Comparison of ENCODE assay signal across 4 worm cellular contexts in the genomic region with DNA sequence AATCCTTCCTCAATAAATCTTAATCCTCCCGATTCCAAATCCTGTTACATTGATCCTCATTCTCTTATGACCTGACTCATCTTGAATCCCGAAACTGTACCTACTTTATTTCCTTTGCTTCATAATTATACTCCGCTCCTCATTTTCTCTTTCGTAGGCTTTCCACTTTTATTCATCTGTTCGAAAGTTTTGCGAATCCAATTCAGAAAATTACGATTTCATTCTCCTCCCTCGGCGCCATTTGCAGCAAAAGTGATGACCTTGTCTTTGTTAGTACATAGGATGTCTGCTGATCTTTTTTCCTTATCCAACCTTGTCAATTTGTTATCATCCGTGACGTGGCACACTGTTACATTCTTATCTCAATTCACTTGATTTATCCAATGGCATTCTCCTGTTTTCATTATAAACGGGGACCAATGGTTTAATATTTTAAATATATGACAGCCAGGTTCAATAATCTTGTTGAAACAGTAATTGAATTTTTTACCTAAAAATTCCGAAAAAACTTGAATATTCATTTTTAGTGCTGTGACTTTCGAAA.
TF ChIP-seq lines count a peak whose summit lies in the region.

No protein-coding gene starts in this region.

TF ChIP-seq in whole organism, L1 larva, 84 proteins besides CTCF, POLR2A, EP300 and RAD21 (continues in another document):
- TF ChIP-seq lin-14 (GFP tag; optimal IDR thresholded peaks at IDR 0.05; lab: Kevin White, UChicago) = peak; percentile 52
- TF ChIP-seq efl-1 (optimal IDR thresholded peaks at IDR 0.05; lab: Kevin White, UChicago) = no peak
- peak in 1 of 2 experiments; percentile 77 for TF ChIP-seq efl-1 (GFP tag; optimal IDR thresholded peaks at IDR 0.05 in 1 of 2; lab: Kevin White, UChicago)
- no peak for TF ChIP-seq grh-1 (GFP tag; IDR thresholded peaks at IDR 0.05; lab: Robert Waterston, UW)
- no peak for TF ChIP-seq mdl-1 (tag; optimal IDR thresholded peaks at IDR 0.05; lab: Kevin White, UChicago)
- TF ChIP-seq dsc-1 (tag; optimal IDR thresholded peaks at IDR 0.05; lab: Kevin White, UChicago) = no peak
- no peak for TF ChIP-seq efl-3 (GFP tag; optimal IDR thresholded peaks at IDR 0.05; lab: Kevin White, UChicago)
- no peak for TF ChIP-seq ceh-82 (tag; optimal IDR thresholded peaks at IDR 0.05; lab: Kevin White, UChicago)
- peak; percentile 2 for TF ChIP-seq nhr-20 (tag; optimal IDR thresholded peaks at IDR 0.05; lab: Kevin White, UChicago)
- no peak for TF ChIP-seq nhr-76 (tag; optimal IDR thresholded peaks at IDR 0.05; lab: Kevin White, UChicago)
- no peak for TF ChIP-seq vab-15 (tag; optimal IDR thresholded peaks at IDR 0.05; lab: Kevin White, UChicago)
- TF ChIP-seq snu-23 (GFP tag; optimal IDR thresholded peaks at IDR 0.05; lab: Kevin White, UChicago) = no peak
- TF ChIP-seq pag-3 (tag; optimal IDR thresholded peaks at IDR 0.05; lab: Kevin White, UChicago; ENCODE audit: borderline replicate concordance, insufficient read depth) = peak; percentile 64
- TF ChIP-seq ceh-88 (GFP tag; IDR thresholded peaks at IDR 0.05; lab: Robert Waterston, UW) = no peak
- no peak for TF ChIP-seq lin-13 (GFP tag; optimal IDR thresholded peaks at IDR 0.05; lab: Kevin White, UChicago)
- TF ChIP-seq hpl-2 (GFP tag; optimal IDR thresholded peaks at IDR 0.05; lab: Kevin White, UChicago) = no peak
- no peak for TF ChIP-seq nhr-237 (tag; optimal IDR thresholded peaks at IDR 0.05; lab: Kevin White, UChicago)
- TF ChIP-seq hlh-17 (GFP tag; optimal IDR thresholded peaks at IDR 0.05; lab: Kevin White, UChicago; ENCODE audit: borderline replicate concordance) = no peak
- no peak for TF ChIP-seq tbx-2 (tag; optimal IDR thresholded peaks at IDR 0.05; lab: Kevin White, UChicago)
- peak in 4 of 6 experiments; percentile 73 to 89 (median 84) for TF ChIP-seq elt-3 (tag; optimal IDR thresholded peaks at IDR 0.05; lab: Kevin White, UChicago)
- no peak for TF ChIP-seq nhr-85 (tag; lab: Kevin White, UChicago)

TF ChIP-seq in whole organism, L2 larva, 48 proteins besides CTCF, POLR2A, EP300 and RAD21:
- TF ChIP-seq crh-2 (tag; optimal IDR thresholded peaks at IDR 0.05; lab: Kevin White, UChicago) (peak; percentile 77), snpc-4 (tag; optimal IDR thresholded peaks at IDR 0.05; lab: Kevin White, UChicago) (no peak)
TF ChIP-seq in whole organism, L2 larva: peak in this region for 1.

TF ChIP-seq in whole organism, L3 larva, 47 proteins besides CTCF, POLR2A, EP300 and RAD21:
- TF ChIP-seq nhr-25 (tag; optimal IDR thresholded peaks at IDR 0.05; lab: Kevin White, UChicago) (peak; percentile 31), aly-2 (tag; optimal IDR thresholded peaks at IDR 0.05; lab: Kevin White, UChicago) (no peak), nhr-43 (tag; optimal IDR thresholded peaks at IDR 0.05; lab: Kevin White, UChicago; ENCODE audit: poor library complexity, severe bottlenecking) (peak; percentile 20), elt-3 (tag; optimal IDR thresholded peaks at IDR 0.05; lab: Kevin White, UChicago) (peak in 1 of 3 experiments; percentile 29), pqm-1 (tag; optimal IDR thresholded peaks at IDR 0.05; lab: Kevin White, UChicago) (no peak), lsy-12 (tag; optimal IDR thresholded peaks at IDR 0.05; lab: Kevin White, UChicago) (no peak)

TF ChIP-seq in whole organism, L4 larva, 104 proteins besides CTCF, POLR2A, EP300 and RAD21:
- TF ChIP-seq lin-38 (GFP tag; IDR thresholded peaks at IDR 0.05; lab: Robert Waterston, UW) (no peak), aha-1 (tag; lab: Kevin White, UChicago) (no peak), T26A8.4 (GFP tag; IDR thresholded peaks at IDR 0.05; lab: Robert Waterston, UW) (no peak), fkh-10 (GFP tag; optimal IDR thresholded peaks at IDR 0.05; lab: Kevin White, UChicago) (no peak), nhr-28 (tag; optimal IDR thresholded peaks at IDR 0.05; lab: Kevin White, UChicago) (peak; percentile 20), T20F7.1 (GFP tag; optimal IDR thresholded peaks at IDR 0.05; lab: Kevin White, UChicago) (no peak)

Comparison
In these comparisons a context has a peak if more than half of its experiments do, and no peak if none do; other contexts are left out.
1. Of the 29 proteins assayed by ChIP-seq in both whole organism, L4 larva and whole organism, L1 larva: peak only in whole organism, L4 larva: nhr-28; only in whole organism, L1 larva: none; in both: none; in neither: 28.